Fruit fly (Drosophila melanogaster): ENCODE data around the gene Sema1a.

Gene Sema1a

dm6 chr2L:8583161-8583560 lies 41.2 kb downstream of the Sema1a start (continued):
- TF ChIP-seq eve (GFP tag; optimal IDR thresholded peaks at IDR 0.05) (peak in 1 of 2 experiments; percentile 46), dmrt11E (tag; optimal IDR thresholded peaks at IDR 0.05) (peak; percentile 7)

- no peak for TF ChIP-seq B-H1 (GFP tag; IDR thresholded peaks at IDR 0.05)
- TF ChIP-seq CG6791 (GFP tag; IDR thresholded peaks at IDR 0.05; ENCODE audit: partially characterized antibody) = no peak
- TF ChIP-seq CG11696 (GFP tag; IDR thresholded peaks at IDR 0.05) = no peak
- TF ChIP-seq eve (GFP tag; optimal IDR thresholded peaks at IDR 0.05) = peak in 1 of 2 experiments; percentile 51
- TF ChIP-seq gsb (GFP tag; IDR thresholded peaks at IDR 0.05) = no peak
- peak; percentile 11 for TF ChIP-seq BEAF-32 (GFP tag; optimal IDR thresholded peaks at IDR 0.05)
- no peak for TF ChIP-seq Doc3 (GFP tag; IDR thresholded peaks at IDR 0.05; ENCODE audit: partially characterized antibody)
- no peak for TF ChIP-seq Oaz (GFP tag; IDR thresholded peaks at IDR 0.05)
- no peak for TF ChIP-seq Dip3 (GFP tag; optimal IDR thresholded peaks at IDR 0.05)
- peak; percentile 53 for TF ChIP-seq gsb-n (tag; optimal IDR thresholded peaks at IDR 0.05)
- no peak for TF ChIP-seq dmrt11E (tag; optimal IDR thresholded peaks at IDR 0.05)
- TF ChIP-seq stwl (tag; optimal IDR thresholded peaks at IDR 0.05) = peak; percentile 9
- no peak for TF ChIP-seq vfl (GFP tag; optimal IDR thresholded peaks at IDR 0.05)
- no peak for TF ChIP-seq crol (GFP tag; IDR thresholded peaks at IDR 0.05)
- no peak for TF ChIP-seq CG2129 (GFP tag; IDR thresholded peaks at IDR 0.05; ENCODE audit: partially characterized antibody)
- TF ChIP-seq sens (GFP tag) = peak; percentile 81
- TF ChIP-seq zen2 (GFP tag; IDR thresholded peaks at IDR 0.05; ENCODE audit: partially characterized antibody) = no peak
- no peak for TF ChIP-seq CG33213 (GFP tag; optimal IDR thresholded peaks at IDR 0.05)
- TF ChIP-seq Drgx (GFP tag; IDR thresholded peaks at IDR 0.05) = 0 out of 2 replicates have a peak, but pooled peaks have one; percentile 33
- TF ChIP-seq bsh (GFP tag; optimal IDR thresholded peaks at IDR 0.05) = peak; percentile 16 to 22
- TF ChIP-seq mam (GFP tag; optimal IDR thresholded peaks at IDR 0.05) = no peak
- no peak for TF ChIP-seq Kr (GFP tag; optimal IDR thresholded peaks at IDR 0.05)
These were observed 43.2 kb downstream of the Sema1a start for dm6 chr2L:8585027-8585701.

- TF ChIP-seq HmgZ (tag; optimal IDR thresholded peaks at IDR 0.05) (no peak), chinmo (GFP tag; IDR thresholded peaks at IDR 0.05; ENCODE audit: partially characterized antibody) (0 out of 4 replicates have a peak, but pooled peaks have one; percentile 15), CG16779 (GFP tag; IDR thresholded peaks at IDR 0.05) (no peak), row (GFP tag; IDR thresholded peaks at IDR 0.05) (no peak), sens (GFP tag) (peak; percentile 73), Hr51 (GFP tag; optimal IDR thresholded peaks at IDR 0.05) (no peak), run (tag; optimal IDR thresholded peaks at IDR 0.05) (peak; percentile 27), CG17328 (GFP tag; IDR thresholded peaks at IDR 0.05) (no peak), CG1832 (GFP tag; optimal IDR thresholded peaks at IDR 0.05) (peak; percentile 63), sqz (GFP tag; optimal IDR thresholded peaks at IDR 0.05) (no peak), CG13775 (GFP tag; optimal IDR thresholded peaks at IDR 0.05) (no peak), dmrt99B (tag; optimal IDR thresholded peaks at IDR 0.05) (no peak), CG10321 (GFP tag; IDR thresholded peaks at IDR 0.05) (peak; percentile 78), CG34376 (GFP tag; optimal IDR thresholded peaks at IDR 0.05) (no peak), CG1233 (GFP tag; optimal IDR thresholded peaks at IDR 0.05) (no peak), Xrp1 (GFP tag; IDR thresholded peaks at IDR 0.05) (no peak), CG4360 (GFP tag; IDR thresholded peaks at IDR 0.05) (no peak), nerfin-1 (tag; optimal IDR thresholded peaks at IDR 0.05) (peak; percentile 26), MTF-1 (GFP tag; optimal IDR thresholded peaks at IDR 0.05; ENCODE audit: borderline replicate concordance) (no peak), corto (GFP tag; optimal IDR thresholded peaks at IDR 0.05) (no peak), stwl (tag; optimal IDR thresholded peaks at IDR 0.05) (no peak), hth (optimal IDR thresholded peaks at IDR 0.05) (no peak), CG11093 (GFP tag; IDR thresholded peaks at IDR 0.05) (0 out of 3 replicates have a peak, but pooled peaks have one; percentile 11), Hmr (GFP tag; optimal IDR thresholded peaks at IDR 0.05) (no peak), kay (GFP tag; optimal IDR thresholded peaks at IDR 0.05) (no peak), sim (GFP tag; IDR thresholded peaks at IDR 0.05) (no peak), Jarid2 (GFP tag; optimal IDR thresholded peaks at IDR 0.05) (no peak)
These were observed 46.0 kb downstream of the Sema1a start for dm6 chr2L:8587911-8588310.

All from whole organism, embryonic.